Worm (Caenorhabditis elegans) whole organism, L3 larva: ENCODE results near the gene K05F6.8.

Source experiments
- egl-27 ChIP-seq: sonication (generic microtip); optimal IDR thresholded peaks from 4 replicates; lab custom pipeline; 2017; ENCODE audit warnings: missing biosample characterization, missing genetic modification reagents, missing genetic modification characterization
- elt-1 ChIP-seq: fragments of 150-350 bp; optimal IDR thresholded peaks from 2 replicates; lab custom pipeline; 2014; ENCODE audit warnings: missing biosample characterization, missing genetic modification characterization
- elt-3 ChIP-seq, 3 experiments: fragments of 150-350 bp in 1 of 3; sonication (generic microtip) in 2 of 3; optimal IDR thresholded peaks; 2 replicates in 2 of 3; 4 replicates in 1 of 3; lab custom pipeline; 2014 to 2017; ENCODE audit warnings: missing biosample characterization in 3 of 3, missing genetic modification characterization in 3 of 3
- fos-1 ChIP-seq: fragments of 150-350 bp; optimal IDR thresholded peaks from 2 replicates; lab custom pipeline; 2014; ENCODE audit warnings: missing biosample characterization, missing genetic modification characterization
- lin-15B ChIP-seq: fragments of 150-350 bp; optimal IDR thresholded peaks from 2 replicates; lab custom pipeline; 2014; ENCODE audit warnings: missing biosample characterization, missing genetic modification characterization
- mdl-1 ChIP-seq: fragments of 150-350 bp; optimal IDR thresholded peaks from 2 replicates; lab custom pipeline; 2014; ENCODE audit warnings: missing biosample characterization, missing genetic modification characterization
- nhr-77 ChIP-seq: fragments of 150-350 bp; optimal IDR thresholded peaks from 2 replicates; lab custom pipeline; 2014; ENCODE audit warnings: missing biosample characterization, missing genetic modification characterization
- tbx-2 ChIP-seq: sonication (generic microtip); optimal IDR thresholded peaks from 2 replicates; lab custom pipeline; 2016; ENCODE audit warnings: mild to moderate bottlenecking, missing genetic modification characterization, missing compliant biosample characterization
- unc-62 ChIP-seq: fragments of 150-350 bp; sonication (generic microtip); optimal IDR thresholded peaks from 4 replicates; lab custom pipeline; 2014; ENCODE audit warnings: missing biosample characterization, missing genetic modification reagents, missing genetic modification characterization
- ztf-11 ChIP-seq: fragments of 150-350 bp; optimal IDR thresholded peaks from 2 replicates; lab custom pipeline; 2014; ENCODE audit warnings: missing biosample characterization, missing genetic modification characterization

- no peak for TF ChIP-seq unc-62 (GFP tag; lab: Kevin White, UChicago)
- TF ChIP-seq lin-15B (tag; lab: Kevin White, UChicago) = no peak
- no peak for TF ChIP-seq tbx-2
- no peak for TF ChIP-seq egl-27 (tag; lab: Kevin White, UChicago)
- no peak for TF ChIP-seq mdl-1 (tag; lab: Kevin White, UChicago)
- TF ChIP-seq ztf-11 = no peak
- TF ChIP-seq elt-3 (tag; optimal IDR thresholded peaks at IDR 0.05; lab: Kevin White, UChicago) = no peak
- no peak for TF ChIP-seq fos-1 (tag; lab: Kevin White, UChicago)
- TF ChIP-seq nhr-77 = no peak
- TF ChIP-seq elt-1 = no peak
Measured at ce11 chrII:1521956-1522355, 45.6 kb downstream of the K05F6.8 start.
